Fruit fly (Drosophila melanogaster) whole organism, pupa: ENCODE results near the gene Atg5.

Experiments used
- CG10348 ChIP-seq: fragments of 200-800 bp; sonication (Bioruptor generic); IDR thresholded peaks from 2 replicates; pipeline ENCODE4 v1.3.6; 2022; ENCODE audit warnings: missing biosample characterization, missing genetic modification characterization
- CG12605 ChIP-seq: fragments of 200-800 bp; sonication (Bioruptor generic); IDR thresholded peaks from 2 replicates; pipeline ENCODE4 v1.3.6; 2022; ENCODE audit warnings: missing biosample characterization, missing genetic modification characterization
- CG15710 ChIP-seq: fragments of 200-800 bp; sonication (Bioruptor generic); optimal IDR thresholded peaks from 2 replicates; lab custom pipeline; 2018; ENCODE audit warnings: missing biosample characterization, mild to moderate bottlenecking, missing genetic modification characterization, moderate library complexity
- CG17806 ChIP-seq: fragments of 200-800 bp; sonication (Bioruptor generic); optimal IDR thresholded peaks from 2 replicates; lab custom pipeline; 2018; ENCODE audit warnings: missing biosample characterization, mild to moderate bottlenecking, missing genetic modification characterization, moderate library complexity
- CG34367 ChIP-seq: fragments of 200-800 bp; sonication (Bioruptor generic); optimal IDR thresholded peaks from 2 replicates; lab custom pipeline; 2018; ENCODE audit warnings: missing biosample characterization, mild to moderate bottlenecking, missing genetic modification characterization
- CG4496 ChIP-seq: fragments of 200-800 bp; sonication (Bioruptor generic); IDR thresholded peaks from 3 replicates; pipeline ENCODE4 v1.3.6; 2022; ENCODE audit warnings: missing biosample characterization, missing genetic modification characterization
- CG9948 ChIP-seq: fragments of 200-800 bp; sonication (Bioruptor generic); optimal IDR thresholded peaks from 2 replicates; lab custom pipeline; 2018; ENCODE audit warnings: missing biosample characterization, mild to moderate bottlenecking, missing genetic modification characterization, moderate library complexity
- Ets98B ChIP-seq: fragments of 200-800 bp; sonication (Bioruptor generic); IDR thresholded peaks from 2 replicates; pipeline ENCODE4 v1.3.6; 2022; ENCODE audit warnings: missing biosample characterization, missing genetic modification characterization
- Pif1B ChIP-seq: fragments of 200-800 bp; sonication (Bioruptor generic); optimal IDR thresholded peaks from 3 replicates; lab custom pipeline; 2016; ENCODE audit warnings: missing biosample characterization, missing genetic modification characterization
- Snoo ChIP-seq: fragments of 200-800 bp; sonication (Bioruptor generic); optimal IDR thresholded peaks from 3 replicates; lab custom pipeline; 2017; ENCODE audit warnings: missing biosample characterization, mild to moderate bottlenecking, missing genetic modification characterization, inconsistent platforms
- gl ChIP-seq: fragments of 200-800 bp; sonication (Bioruptor generic); optimal IDR thresholded peaks from 2 replicates; lab custom pipeline; 2018; ENCODE audit warnings: missing biosample characterization, mild to moderate bottlenecking, missing genetic modification characterization
- rn ChIP-seq: fragments of 200-800 bp; sonication (Bioruptor generic); IDR thresholded peaks from 2 replicates; pipeline ENCODE4 v1.3.6; 2022; ENCODE audit warnings: missing biosample characterization, missing genetic modification characterization

DNA sequence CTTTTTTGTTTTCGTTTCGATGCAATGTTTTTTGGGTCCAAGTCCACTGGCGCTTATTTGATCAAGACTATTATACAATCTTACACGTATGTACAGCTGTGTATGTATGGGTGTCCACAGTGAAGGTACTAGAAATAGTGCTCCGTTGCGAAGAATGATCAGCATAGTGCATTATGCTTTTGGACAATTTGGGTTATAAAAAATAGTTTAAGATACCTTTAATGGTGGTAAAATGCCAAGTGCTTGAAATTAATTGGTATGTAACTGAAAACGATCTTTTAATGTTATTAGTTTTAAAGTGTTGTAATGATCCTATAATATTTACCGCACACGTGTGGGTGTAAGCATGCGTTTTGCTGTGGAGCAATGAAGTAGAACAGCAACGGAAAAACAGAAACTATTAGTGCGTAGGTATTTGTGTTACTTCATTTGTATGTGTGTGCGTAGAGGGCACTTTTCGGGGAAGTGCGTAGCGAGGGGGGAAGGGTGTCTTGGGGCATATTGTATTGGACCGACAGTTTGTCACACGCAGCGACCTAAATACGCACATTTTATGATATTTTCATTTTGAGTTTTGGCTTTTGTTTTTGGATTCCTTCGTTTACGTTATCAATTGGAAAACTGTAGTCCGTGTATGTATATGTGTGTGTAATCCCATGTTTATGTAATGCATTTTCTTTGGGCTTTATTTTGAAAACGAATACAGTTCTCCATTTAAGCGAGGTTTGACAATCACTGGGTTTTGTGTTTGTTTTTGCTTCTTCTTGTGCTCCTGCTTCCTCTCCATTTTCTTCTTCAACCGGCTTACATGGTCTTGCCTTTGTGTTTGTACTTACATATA, 12.8 kb upstream of the Atg5 start:
- TF ChIP-seq CG10348 (GFP tag; lab: Robert Waterston, UW) (peak; percentile 47; the same call in 1 of the 2 replicates), CG17806 (tag; lab: Kevin White, UChicago) (peak; percentile 71), Ets98B (GFP tag; lab: Robert Waterston, UW) (peak; percentile 60), CG12605 (0 out of 2 replicates have a peak, but pooled peaks have one; percentile 16), CG9948 (tag; lab: Kevin White, UChicago) (peak; percentile 78), CG4496 (peak; percentile 83), rn (GFP tag; lab: Robert Waterston, UW) (0 out of 2 replicates have a peak, but pooled peaks have one; percentile 13), CG15710 (peak; percentile 75), Pif1B (GFP tag; lab: Kevin White, UChicago) (peak; percentile 41), gl (tag; lab: Kevin White, UChicago) (peak; percentile 2), Snoo (peak; percentile 27), CG34367 (tag; lab: Kevin White, UChicago) (peak; percentile 62)
